Worm (Caenorhabditis elegans) whole organism, L1 larva: ENCODE measurements around the gene Y48G9A.7.

Experiments
- C04F5.9 ChIP-seq: sonication (generic microtip); optimal IDR thresholded peaks from 2 replicates; lab custom pipeline; 2016; ENCODE audit warnings: missing genetic modification characterization, missing compliant biosample characterization
- C16A3.4 ChIP-seq: fragments of 150-350 bp; optimal IDR thresholded peaks from 2 replicates; lab custom pipeline; 2014; ENCODE audit warnings: missing biosample characterization, missing genetic modification characterization
- C34B4.2 ChIP-seq: sonication (generic microtip); optimal IDR thresholded peaks from 2 replicates; lab custom pipeline; 2017; ENCODE audit warnings: mild to moderate bottlenecking, missing genetic modification characterization, missing compliant biosample characterization
- Y116A8C.19 ChIP-seq: sonication (generic microtip); optimal IDR thresholded peaks from 2 replicates; lab custom pipeline; 2016; ENCODE audit warnings: missing compliant biosample characterization, missing genetic modification characterization, borderline replicate concordance
- aha-1 ChIP-seq: fragments of 150-350 bp; optimal IDR thresholded peaks from 2 replicates; lab custom pipeline; 2014; ENCODE audit warnings: missing biosample characterization, missing genetic modification characterization
- alr-1 ChIP-seq: fragments of 200-800 bp; sonication (Bioruptor generic); optimal IDR thresholded peaks from 2 replicates; lab custom pipeline; 2018; ENCODE audit warnings: borderline replicate concordance, mild to moderate bottlenecking, missing genetic modification characterization, missing compliant biosample characterization
- ama-1 ChIP-seq: fragments of 150-350 bp; optimal IDR thresholded peaks from 2 replicates; lab custom pipeline; 2014
- ceh-8 ChIP-seq: fragments of 200-800 bp; sonication (Bioruptor generic); optimal IDR thresholded peaks from 2 replicates; lab custom pipeline; 2018; ENCODE audit warnings: mild to moderate bottlenecking, missing genetic modification characterization, moderate library complexity, missing compliant biosample characterization
- ceh-82 ChIP-seq, 3 experiments: fragments of 150-350 bp in 1 of 3; sonication (generic microtip) in 2 of 3; optimal IDR thresholded peaks; 2 replicates each; lab custom pipeline; 2014 to 2017; ENCODE audit warnings: missing biosample characterization in 3 of 3, missing genetic modification characterization in 3 of 3
- ceh-88 ChIP-seq: fragments of 200-800 bp; sonication (Bioruptor generic); IDR thresholded peaks from 2 replicates; pipeline ENCODE4 v1.3.6; 2022; ENCODE audit warnings: missing genetic modification characterization, missing compliant biosample characterization
- ces-1 ChIP-seq: fragments of 150-350 bp; optimal IDR thresholded peaks from 2 replicates; lab custom pipeline; 2014; ENCODE audit warnings: missing biosample characterization, missing genetic modification reagents, missing genetic modification characterization
- dpl-1 ChIP-seq, 3 experiments: fragments of 150-350 bp in 2 of 3; sonication (generic microtip) in 1 of 3; optimal IDR thresholded peaks; 2 replicates each; lab custom pipeline; 2014 to 2017; ENCODE audit warnings: missing biosample characterization in 3 of 3, missing genetic modification characterization in 3 of 3, missing genetic modification reagents in 3 of 3
- dsc-1 ChIP-seq: sonication (generic microtip); optimal IDR thresholded peaks from 2 replicates; lab custom pipeline; 2016; ENCODE audit warnings: mild to moderate bottlenecking, missing genetic modification characterization, missing compliant biosample characterization
- efl-1 ChIP-seq, 4 experiments: fragments of 150-350 bp; optimal IDR thresholded peaks in 3 of 4; peaks in 1 of 4; 1 replicate in 1 of 4; 2 replicates in 3 of 4; lab custom pipeline; 2014; ENCODE audit warnings: missing biosample characterization in 2 of 4, missing genetic modification characterization in 2 of 4, missing genetic modification reagents in 2 of 4
- efl-3 ChIP-seq: fragments of 200-800 bp; sonication (Bioruptor generic); optimal IDR thresholded peaks from 2 replicates; lab custom pipeline; 2018; ENCODE audit warnings: mild to moderate bottlenecking, missing genetic modification characterization, missing compliant biosample characterization
- egl-13 ChIP-seq: sonication (generic microtip); optimal IDR thresholded peaks from 2 replicates; lab custom pipeline; 2016; ENCODE audit warnings: missing genotype, missing genetic modification reagents, missing genetic modification characterization, missing compliant biosample characterization
- egl-27 ChIP-seq, 2 experiments: fragments of 150-350 bp in 1 of 2; sonication (generic microtip); optimal IDR thresholded peaks; 3 replicates each; lab custom pipeline; 2017 to 2018; ENCODE audit warnings: missing biosample characterization in 2 of 2, missing genetic modification characterization in 2 of 2, missing genetic modification reagents in 2 of 2
- elt-3 ChIP-seq, 6 experiments: fragments of 150-350 bp in 1 of 6; sonication (generic microtip); optimal IDR thresholded peaks; 2 replicates each; lab custom pipeline; 2017 to 2018; ENCODE audit warnings: missing biosample characterization in 6 of 6, missing genetic modification characterization in 6 of 6, inconsistent platforms in 1 of 6
- ets-5 ChIP-seq: fragments of 200-800 bp; sonication (Bioruptor generic); IDR thresholded peaks from 2 replicates; pipeline ENCODE4 v1.3.6; 2022; ENCODE audit warnings: missing genetic modification characterization, missing compliant biosample characterization
- fkh-10 ChIP-seq: sonication (generic microtip); optimal IDR thresholded peaks from 2 replicates; lab custom pipeline; 2017; ENCODE audit warnings: missing biosample characterization, missing genetic modification reagents, missing genetic modification characterization
- fkh-4 ChIP-seq: sonication (generic microtip); optimal IDR thresholded peaks from 2 replicates; lab custom pipeline; 2016; ENCODE audit warnings: missing compliant biosample characterization, missing genetic modification characterization, borderline replicate concordance
- fkh-8 ChIP-seq: sonication (generic microtip); optimal IDR thresholded peaks from 2 replicates; lab custom pipeline; 2016; ENCODE audit warnings: mild to moderate bottlenecking, missing genetic modification characterization, missing compliant biosample characterization
- fos-1 ChIP-seq: fragments of 150-350 bp; optimal IDR thresholded peaks from 2 replicates; lab custom pipeline; 2014; ENCODE audit warnings: missing biosample characterization, missing genetic modification characterization
- grh-1 ChIP-seq: fragments of 200-800 bp; sonication (Bioruptor generic); IDR thresholded peaks from 2 replicates; pipeline ENCODE4 v1.3.6; 2022; ENCODE audit warnings: missing genetic modification reagents, missing genetic modification characterization, missing compliant biosample characterization
- hlh-17 ChIP-seq: fragments of 200-800 bp; sonication (Bioruptor generic); optimal IDR thresholded peaks from 2 replicates; lab custom pipeline; 2018; ENCODE audit warnings: missing genetic modification characterization, mild to moderate bottlenecking, missing compliant biosample characterization, moderate library complexity, borderline replicate concordance
- hpl-2 ChIP-seq: fragments of 150-350 bp; optimal IDR thresholded peaks from 2 replicates; lab custom pipeline; 2014; ENCODE audit warnings: missing biosample characterization, missing genetic modification reagents, missing genetic modification characterization
- irx-1 ChIP-seq: sonication (generic microtip); optimal IDR thresholded peaks from 2 replicates; lab custom pipeline; 2016; ENCODE audit warnings: missing genetic modification characterization, missing compliant biosample characterization
- isw-1 ChIP-seq: fragments of 200-800 bp; sonication (Bioruptor generic); IDR thresholded peaks from 2 replicates; pipeline ENCODE4 v1.3.6; 2022; ENCODE audit warnings: missing genetic modification characterization, missing compliant biosample characterization
- lin-13 ChIP-seq: fragments of 150-350 bp; optimal IDR thresholded peaks from 2 replicates; lab custom pipeline; 2014; ENCODE audit warnings: missing biosample characterization, missing genetic modification reagents, missing genetic modification characterization
- lin-14 ChIP-seq: fragments of 200-800 bp; sonication (Bioruptor generic); optimal IDR thresholded peaks from 2 replicates; lab custom pipeline; 2018; ENCODE audit warnings: mild to moderate bottlenecking, missing genetic modification characterization, moderate library complexity, missing compliant biosample characterization
- lin-35 ChIP-seq, 2 experiments: fragments of 150-350 bp; optimal IDR thresholded peaks; 2 replicates each; lab custom pipeline; 2014; ENCODE audit warnings: missing biosample characterization in 2 of 2, missing genetic modification characterization in 2 of 2, missing genetic modification reagents in 2 of 2
- lin-39 ChIP-seq: fragments of 150-350 bp; optimal IDR thresholded peaks from 2 replicates; lab custom pipeline; 2014; ENCODE audit warnings: missing biosample characterization, missing genetic modification reagents, missing genetic modification characterization
- lir-3 ChIP-seq: sonication (generic microtip); optimal IDR thresholded peaks from 2 replicates; lab custom pipeline; 2016; ENCODE audit warnings: mild to moderate bottlenecking, missing genetic modification characterization, moderate library complexity, missing compliant biosample characterization; ENCODE audit not compliant: poor library complexity
- lsy-2 ChIP-seq, 2 experiments: fragments of 150-350 bp; optimal IDR thresholded peaks; 2 replicates each; lab custom pipeline; 2014; ENCODE audit warnings: missing biosample characterization in 2 of 2, missing genetic modification characterization in 2 of 2
- nhr-12 ChIP-seq: sonication (generic microtip); optimal IDR thresholded peaks from 2 replicates; lab custom pipeline; 2017; ENCODE audit warnings: missing biosample characterization, missing genetic modification characterization
- nhr-19 ChIP-seq: fragments of 200-800 bp; sonication (Bioruptor generic); conservative IDR thresholded peaks from 2 replicates; pipeline ENCODE4 v1.3.6; 2022; ENCODE audit warnings: missing genetic modification characterization, missing compliant biosample characterization
- nhr-20 ChIP-seq: sonication (generic microtip); optimal IDR thresholded peaks from 2 replicates; lab custom pipeline; 2016; ENCODE audit warnings: mild to moderate bottlenecking, missing genetic modification characterization, missing compliant biosample characterization
- nhr-237 ChIP-seq: fragments of 150-350 bp; optimal IDR thresholded peaks from 2 replicates; lab custom pipeline; 2014; ENCODE audit warnings: missing biosample characterization, missing genetic modification characterization
- nhr-47 ChIP-seq: sonication (generic microtip); optimal IDR thresholded peaks from 2 replicates; lab custom pipeline; 2016; ENCODE audit warnings: mild to moderate bottlenecking, missing genetic modification characterization, moderate library complexity, missing compliant biosample characterization
- nhr-71 ChIP-seq: sonication (generic microtip); optimal IDR thresholded peaks from 2 replicates; lab custom pipeline; 2016; ENCODE audit warnings: mild to moderate bottlenecking, missing genetic modification characterization, moderate library complexity, missing compliant biosample characterization
- nhr-76 ChIP-seq: sonication (generic microtip); optimal IDR thresholded peaks from 2 replicates; lab custom pipeline; 2017; ENCODE audit warnings: missing biosample characterization, missing genetic modification characterization
- nhr-85 ChIP-seq: sonication (generic microtip); peaks from one replicate; lab custom pipeline; 2016; ENCODE audit warnings: missing genetic modification characterization, inconsistent platforms, missing compliant biosample characterization
- pax-3 ChIP-seq: fragments of 200-800 bp; sonication (Bioruptor generic); optimal IDR thresholded peaks from 2 replicates; lab custom pipeline; 2018; ENCODE audit warnings: mild to moderate bottlenecking, missing genetic modification characterization, moderate library complexity, missing compliant biosample characterization
- rnt-1 ChIP-seq: sonication (generic microtip); optimal IDR thresholded peaks from 2 replicates; lab custom pipeline; 2016; ENCODE audit warnings: mild to moderate bottlenecking, missing genetic modification characterization, moderate library complexity, missing compliant biosample characterization
- snpc-4 ChIP-seq: fragments of 150-350 bp; optimal IDR thresholded peaks from 2 replicates; lab custom pipeline; 2014; ENCODE audit warnings: missing biosample characterization, missing genetic modification characterization
- snu-23 ChIP-seq: sonication (generic microtip); optimal IDR thresholded peaks from 2 replicates; lab custom pipeline; 2016; ENCODE audit warnings: missing genetic modification characterization, missing compliant biosample characterization
- sptf-1 ChIP-seq: fragments of 150-350 bp; optimal IDR thresholded peaks from 2 replicates; lab custom pipeline; 2014; ENCODE audit warnings: missing biosample characterization, missing genetic modification characterization
- unc-130 ChIP-seq: fragments of 150-350 bp; optimal IDR thresholded peaks from 2 replicates; lab custom pipeline; 2017; ENCODE audit warnings: missing biosample characterization, missing genetic modification characterization, inconsistent platforms
- unc-62 ChIP-seq: fragments of 150-350 bp; optimal IDR thresholded peaks from 2 replicates; lab custom pipeline; 2014; ENCODE audit warnings: missing biosample characterization, missing genetic modification reagents, missing genetic modification characterization
- unc-86 ChIP-seq: sonication (generic microtip); optimal IDR thresholded peaks from 2 replicates; lab custom pipeline; 2016; ENCODE audit warnings: missing genetic modification characterization, missing compliant biosample characterization
- vab-15 ChIP-seq: sonication (generic microtip); optimal IDR thresholded peaks from 2 replicates; lab custom pipeline; 2017; ENCODE audit warnings: missing genotype, mild to moderate bottlenecking, missing genetic modification characterization, missing compliant biosample characterization
- zag-1 ChIP-seq: fragments of 150-350 bp; optimal IDR thresholded peaks from 2 replicates; lab custom pipeline; 2014; ENCODE audit warnings: missing biosample characterization, missing genetic modification characterization
- ztf-11 ChIP-seq, 2 experiments: sonication (generic microtip); optimal IDR thresholded peaks; 2 replicates each; lab custom pipeline; 2016 to 2017; ENCODE audit warnings: missing genetic modification characterization in 2 of 2, missing biosample characterization in 1 of 2, missing compliant biosample characterization in 1 of 2

The Y48G9A.7 gene

ce11 chrIII:2129991-2130390 lies 19.6 kb downstream of the Y48G9A.7 start:
- no peak for TF ChIP-seq ces-1 (GFP tag; lab: Kevin White, UChicago)
- no peak for TF ChIP-seq unc-62
- TF ChIP-seq lin-35 (GFP tag; optimal IDR thresholded peaks at IDR 0.05; lab: Kevin White, UChicago): peak in 1 of 2 experiments; percentile 23
- no peak for TF ChIP-seq fkh-10 (GFP tag; lab: Kevin White, UChicago)
- no peak for TF ChIP-seq ets-5 (GFP tag; lab: Robert Waterston, UW)
- TF ChIP-seq nhr-19 (GFP tag; lab: Robert Waterston, UW): no peak
- no peak for TF ChIP-seq grh-1 (GFP tag; lab: Robert Waterston, UW)
- TF ChIP-seq C34B4.2 (tag; lab: Kevin White, UChicago): no peak
- peak; percentile 33 for TF ChIP-seq fkh-8 (tag; lab: Kevin White, UChicago)
- no peak for TF ChIP-seq aha-1 (tag; lab: Kevin White, UChicago)
- TF ChIP-seq irx-1: no peak
- TF ChIP-seq ceh-82 (tag; optimal IDR thresholded peaks at IDR 0.05; lab: Kevin White, UChicago): peak in 2 of 3 experiments; percentile 12 to 28
- peak; percentile 29 for TF ChIP-seq nhr-71 (tag; lab: Kevin White, UChicago)
- TF ChIP-seq hlh-17: no peak
- TF ChIP-seq dpl-1 (GFP tag; optimal IDR thresholded peaks at IDR 0.05; lab: Kevin White, UChicago): no peak
- no peak for TF ChIP-seq sptf-1 (tag; lab: Kevin White, UChicago)
- TF ChIP-seq nhr-237 (tag; lab: Kevin White, UChicago): no peak
- TF ChIP-seq lir-3: no peak
- no peak for TF ChIP-seq elt-3 (tag; optimal IDR thresholded peaks at IDR 0.05; lab: Kevin White, UChicago)
- TF ChIP-seq pax-3 (tag; lab: Kevin White, UChicago): no peak
- TF ChIP-seq fkh-4 (tag; lab: Kevin White, UChicago): no peak
- no peak for TF ChIP-seq fos-1 (tag; lab: Kevin White, UChicago)
- TF ChIP-seq vab-15: no peak
- TF ChIP-seq ama-1: no peak
- peak; percentile 6 for TF ChIP-seq unc-86 (tag; lab: Kevin White, UChicago)
- no peak for TF ChIP-seq egl-27 (tag; optimal IDR thresholded peaks at IDR 0.05; lab: Kevin White, UChicago)
- no peak for TF ChIP-seq lin-39 (tag; lab: Kevin White, UChicago)
- TF ChIP-seq nhr-20: no peak
- TF ChIP-seq nhr-12 (tag; lab: Kevin White, UChicago): no peak
- peak; percentile 30 to 33 for TF ChIP-seq efl-1 (optimal IDR thresholded peaks at IDR 0.05; lab: Kevin White, UChicago)
- TF ChIP-seq efl-1 (GFP tag; optimal IDR thresholded peaks at IDR 0.05 in 1 of 2; lab: Kevin White, UChicago): no peak
- peak; percentile 28 for TF ChIP-seq nhr-47 (tag; lab: Kevin White, UChicago)
- no peak for TF ChIP-seq snu-23 (GFP tag; lab: Kevin White, UChicago)
- no peak for TF ChIP-seq zag-1 (tag; lab: Kevin White, UChicago)
- TF ChIP-seq efl-3 (GFP tag; lab: Kevin White, UChicago): no peak
- no peak for TF ChIP-seq egl-13
- TF ChIP-seq dsc-1 (tag; lab: Kevin White, UChicago): peak; percentile 2
- TF ChIP-seq lin-13 (GFP tag; lab: Kevin White, UChicago): no peak
- no peak for TF ChIP-seq snpc-4 (tag; lab: Kevin White, UChicago)
- TF ChIP-seq lin-14 (GFP tag; lab: Kevin White, UChicago): peak; percentile 66
- no peak for TF ChIP-seq nhr-76 (tag; lab: Kevin White, UChicago)
- no peak for TF ChIP-seq nhr-85 (tag; lab: Kevin White, UChicago)
- TF ChIP-seq Y116A8C.19 (tag; lab: Kevin White, UChicago): no peak
- TF ChIP-seq C16A3.4 (tag; lab: Kevin White, UChicago): no peak
- no peak for TF ChIP-seq ztf-11 (tag; optimal IDR thresholded peaks at IDR 0.05; lab: Kevin White, UChicago)
- no peak for TF ChIP-seq rnt-1
- TF ChIP-seq ceh-88: no peak
- TF ChIP-seq isw-1: no peak; the same call in 1 of the 2 replicates
- no peak for TF ChIP-seq unc-130 (tag; lab: Kevin White, UChicago)
- TF ChIP-seq ceh-8 (GFP tag; lab: Kevin White, UChicago): no peak
- TF ChIP-seq lsy-2 (tag; optimal IDR thresholded peaks at IDR 0.05; lab: Kevin White, UChicago): peak; percentile 17
- TF ChIP-seq C04F5.9 (tag; lab: Kevin White, UChicago): no peak
- TF ChIP-seq hpl-2: no peak
- TF ChIP-seq alr-1 (tag; lab: Kevin White, UChicago): no peak
